4 fruit fly cellular contexts compared by ENCODE assay signal in genomic region chrX:9040855-9041254, dm6.
TF ChIP-seq lines count a peak whose summit lies in the region.

No protein-coding gene starts in this region.

- peak; percentile 42 to 61 for TF ChIP-seq CTCF in S2 (optimal IDR thresholded peaks at IDR 0.05; lab: Kevin White, UChicago)
- TF ChIP-seq CTCF in whole organism, embryonic (GFP tag; optimal IDR thresholded peaks at IDR 0.05; lab: Kevin White, UChicago) = peak; percentile 78

TF ChIP-seq in whole organism, adult, 20 proteins besides CTCF, POLR2A, EP300 and RAD21:
- no peak for TF ChIP-seq CG7101 (tag; optimal IDR thresholded peaks at IDR 0.05; lab: Kevin White, UChicago)
- TF ChIP-seq bab1 (GFP tag; optimal IDR thresholded peaks at IDR 0.05; lab: Kevin White, UChicago) = peak; percentile 23
- no peak for TF ChIP-seq Crg-1 (GFP tag; optimal IDR thresholded peaks at IDR 0.05; lab: Kevin White, UChicago)
- TF ChIP-seq CG14711 (tag; optimal IDR thresholded peaks at IDR 0.05; lab: Kevin White, UChicago) = no peak
- TF ChIP-seq Mnt (GFP tag; optimal IDR thresholded peaks at IDR 0.05; lab: Kevin White, UChicago) = no peak
- no peak for TF ChIP-seq CG7045 (GFP tag; optimal IDR thresholded peaks at IDR 0.05; lab: Kevin White, UChicago)

TF ChIP-seq in whole organism, embryonic, 481 proteins besides CTCF, POLR2A, EP300 and RAD21:
- TF ChIP-seq tio (GFP tag; optimal IDR thresholded peaks at IDR 0.05; lab: Kevin White, UChicago) (no peak), cg (GFP tag; optimal IDR thresholded peaks at IDR 0.05; lab: Kevin White, UChicago) (no peak), fd96Cb (tag; optimal IDR thresholded peaks at IDR 0.05; lab: Kevin White, UChicago) (no peak), pzg (GFP tag; optimal IDR thresholded peaks at IDR 0.05; lab: Kevin White, UChicago) (peak; percentile 21), usp (GFP tag; optimal IDR thresholded peaks at IDR 0.05; lab: Kevin White, UChicago) (no peak), CrebB (tag; optimal IDR thresholded peaks at IDR 0.05; lab: Kevin White, UChicago) (no peak), sens (GFP tag; lab: Kevin White, UChicago) (peak; percentile 83), CG17359 (tag; optimal IDR thresholded peaks at IDR 0.05; lab: Kevin White, UChicago) (no peak), CG13296 (GFP tag; optimal IDR thresholded peaks at IDR 0.05; lab: Kevin White, UChicago) (no peak), HmgZ (tag; optimal IDR thresholded peaks at IDR 0.05; lab: Kevin White, UChicago) (peak; percentile 34), CG1603 (tag; optimal IDR thresholded peaks at IDR 0.05; lab: Kevin White, UChicago) (peak; percentile 40), gfzf (GFP tag; optimal IDR thresholded peaks at IDR 0.05; lab: Kevin White, UChicago) (peak; percentile 36), CG4282 (GFP tag; optimal IDR thresholded peaks at IDR 0.05; lab: Kevin White, UChicago) (no peak), bcd (GFP tag; optimal IDR thresholded peaks at IDR 0.05; lab: Kevin White, UChicago) (no peak), Sox102F (GFP tag; optimal IDR thresholded peaks at IDR 0.05; lab: Kevin White, UChicago) (no peak), CG11504 (tag; optimal IDR thresholded peaks at IDR 0.05; lab: Kevin White, UChicago) (peak; percentile 16), Sin3A (optimal IDR thresholded peaks at IDR 0.05; lab: Kevin White, UChicago) (no peak), lab (GFP tag; optimal IDR thresholded peaks at IDR 0.05; lab: Kevin White, UChicago) (no peak), E2f2 (GFP tag; IDR thresholded peaks at IDR 0.05; lab: Robert Waterston, UW) (peak; percentile 63), vfl (GFP tag; optimal IDR thresholded peaks at IDR 0.05; lab: Kevin White, UChicago) (no peak), pita (GFP tag; optimal IDR thresholded peaks at IDR 0.05; lab: Kevin White, UChicago) (peak; percentile 73), Oaz (GFP tag; IDR thresholded peaks at IDR 0.05; lab: Robert Waterston, UW) (no peak), Ets97D (GFP tag; optimal IDR thresholded peaks at IDR 0.05; lab: Kevin White, UChicago) (peak; percentile 42), trem (tag; optimal IDR thresholded peaks at IDR 0.05; lab: Kevin White, UChicago) (peak; percentile 24), Dp (GFP tag; optimal IDR thresholded peaks at IDR 0.05; lab: Kevin White, UChicago) (peak; percentile 53), tin (GFP tag; optimal IDR thresholded peaks at IDR 0.05; lab: Kevin White, UChicago) (no peak), Myb (GFP tag; optimal IDR thresholded peaks at IDR 0.05; lab: Kevin White, UChicago) (peak; percentile 38), h (optimal IDR thresholded peaks at IDR 0.05; lab: Kevin White, UChicago) (no peak), Atf3 (GFP tag; optimal IDR thresholded peaks at IDR 0.05; lab: Kevin White, UChicago) (no peak), stwl (tag; optimal IDR thresholded peaks at IDR 0.05; lab: Kevin White, UChicago) (peak; percentile 34), vvl (GFP tag; IDR thresholded peaks at IDR 0.05; lab: Robert Waterston, UW) (0 out of 2 replicates have a peak, but pooled peaks have one; percentile 14), BEAF-32 (GFP tag; optimal IDR thresholded peaks at IDR 0.05; lab: Kevin White, UChicago) (peak; percentile 49), Lhr (GFP tag; optimal IDR thresholded peaks at IDR 0.05; lab: Kevin White, UChicago) (peak; percentile 28), sima (GFP tag; optimal IDR thresholded peaks at IDR 0.05; lab: Kevin White, UChicago) (no peak), chinmo (GFP tag; IDR thresholded peaks at IDR 0.05; lab: Robert Waterston, UW; ENCODE audit: partially characterized antibody) (no peak), sd (tag; optimal IDR thresholded peaks at IDR 0.05; lab: Kevin White, UChicago) (peak; percentile 22), CG6791 (GFP tag; IDR thresholded peaks at IDR 0.05; lab: Robert Waterston, UW; ENCODE audit: partially characterized antibody) (0 out of 3 replicates have a peak, but pooled peaks have one; percentile 9), CG2116 (GFP tag; optimal IDR thresholded peaks at IDR 0.05; lab: Kevin White, UChicago) (peak; percentile 6), Sry-δ (GFP tag; optimal IDR thresholded peaks at IDR 0.05; lab: Kevin White, UChicago) (peak; percentile 20), Nf-YC (tag; optimal IDR thresholded peaks at IDR 0.05; lab: Kevin White, UChicago) (peak; percentile 8), crol (GFP tag; IDR thresholded peaks at IDR 0.05; lab: Robert Waterston, UW) (no peak)
TF ChIP-seq in whole organism, embryonic: peak in this region for 21.

TF ChIP-seq in whole organism, wandering third instar larva, 38 proteins besides CTCF, POLR2A, EP300 and RAD21:
- TF ChIP-seq Myc (optimal IDR thresholded peaks at IDR 0.05; lab: Kevin White, UChicago) (peak; percentile 53), GATAd (GFP tag; optimal IDR thresholded peaks at IDR 0.05; lab: Kevin White, UChicago) (no peak)
